Fruit fly (Drosophila melanogaster): ENCODE data around the gene CG42376.
A peak's percentile ranks its signal among the peaks of the same experiment; 100 is the strongest.

Gene CG42376

dm6 chrX:278370-279096 is 23.9 kb downstream of the CG42376 start (continued):
- peak; percentile 35 for TF ChIP-seq Kr (GFP tag; optimal IDR thresholded peaks at IDR 0.05)
- no peak for TF ChIP-seq CG6654 (GFP tag; optimal IDR thresholded peaks at IDR 0.05)
- TF ChIP-seq Pdp1 (GFP tag; optimal IDR thresholded peaks at IDR 0.05): peak in 1 of 2 experiments; percentile 21
- peak; percentile 7 for TF ChIP-seq Asciz (GFP tag; optimal IDR thresholded peaks at IDR 0.05)
- no peak for TF ChIP-seq Hr78 (GFP tag; optimal IDR thresholded peaks at IDR 0.05)
- TF ChIP-seq Doc3 (GFP tag; IDR thresholded peaks at IDR 0.05; ENCODE audit: partially characterized antibody): no peak
- TF ChIP-seq CG17359 (tag; optimal IDR thresholded peaks at IDR 0.05): peak; percentile 3
- no peak for TF ChIP-seq sens-2 (GFP tag; IDR thresholded peaks at IDR 0.05)
- no peak for TF ChIP-seq Eip74EF (GFP tag; optimal IDR thresholded peaks at IDR 0.05)
- TF ChIP-seq CG7987 (GFP tag; optimal IDR thresholded peaks at IDR 0.05): no peak
- peak; percentile 7 for TF ChIP-seq ATbp (GFP tag; optimal IDR thresholded peaks at IDR 0.05)
- no peak for TF ChIP-seq CG18262 (tag; optimal IDR thresholded peaks at IDR 0.05)
- TF ChIP-seq disco-r (GFP tag; optimal IDR thresholded peaks at IDR 0.05): no peak
- TF ChIP-seq onecut (GFP tag; IDR thresholded peaks at IDR 0.05): no peak
- no peak for TF ChIP-seq phol (tag; optimal IDR thresholded peaks at IDR 0.05)
- no peak for TF ChIP-seq Deaf1 (tag; optimal IDR thresholded peaks at IDR 0.05)
- TF ChIP-seq klu (GFP tag; IDR thresholded peaks at IDR 0.05): no peak
- TF ChIP-seq dmrt99B (tag; optimal IDR thresholded peaks at IDR 0.05): peak; percentile 33
- TF ChIP-seq CG4360 (GFP tag; IDR thresholded peaks at IDR 0.05): no peak
- TF ChIP-seq Dip3 (GFP tag; optimal IDR thresholded peaks at IDR 0.05): peak; percentile 2
- TF ChIP-seq lilli (GFP tag; optimal IDR thresholded peaks at IDR 0.05): no peak
- TF ChIP-seq Xbp1 (GFP tag; optimal IDR thresholded peaks at IDR 0.05): no peak
- TF ChIP-seq nmo (GFP tag; optimal IDR thresholded peaks at IDR 0.05): no peak
- no peak for TF ChIP-seq CG8290 (GFP tag; optimal IDR thresholded peaks at IDR 0.05)
- peak in 1 of 2 experiments; percentile 59 for TF ChIP-seq CG8290 (tag; optimal IDR thresholded peaks at IDR 0.05)
- TF ChIP-seq CG6813 (GFP tag; optimal IDR thresholded peaks at IDR 0.05): no peak
- no peak for TF ChIP-seq CG34224 (GFP tag; IDR thresholded peaks at IDR 0.05; ENCODE audit: partially characterized antibody)
- peak; percentile 17 for TF ChIP-seq CG15011 (GFP tag; optimal IDR thresholded peaks at IDR 0.05)
- TF ChIP-seq CG3726 (GFP tag; IDR thresholded peaks at IDR 0.05): no peak
- TF ChIP-seq CG10209 (GFP tag; optimal IDR thresholded peaks at IDR 0.05): peak; percentile 8
- no peak for TF ChIP-seq CG12744 (GFP tag; optimal IDR thresholded peaks at IDR 0.05)
- peak; percentile 12 for TF ChIP-seq CG7556 (GFP tag; optimal IDR thresholded peaks at IDR 0.05)
- no peak for TF ChIP-seq rib (GFP tag; IDR thresholded peaks at IDR 0.05)
- TF ChIP-seq CG15269 (tag; optimal IDR thresholded peaks at IDR 0.05): peak; percentile 23
- TF ChIP-seq tin (GFP tag; optimal IDR thresholded peaks at IDR 0.05): no peak
- TF ChIP-seq Nf-YC (tag; optimal IDR thresholded peaks at IDR 0.05): peak; percentile 47
- no peak for TF ChIP-seq Dref (GFP tag; IDR thresholded peaks at IDR 0.05)
- no peak for TF ChIP-seq CG12769 (tag; optimal IDR thresholded peaks at IDR 0.05)
- no peak for TF ChIP-seq repo (GFP tag; optimal IDR thresholded peaks at IDR 0.05)

Measured in whole organism, embryonic.